In the genomic region with DNA sequence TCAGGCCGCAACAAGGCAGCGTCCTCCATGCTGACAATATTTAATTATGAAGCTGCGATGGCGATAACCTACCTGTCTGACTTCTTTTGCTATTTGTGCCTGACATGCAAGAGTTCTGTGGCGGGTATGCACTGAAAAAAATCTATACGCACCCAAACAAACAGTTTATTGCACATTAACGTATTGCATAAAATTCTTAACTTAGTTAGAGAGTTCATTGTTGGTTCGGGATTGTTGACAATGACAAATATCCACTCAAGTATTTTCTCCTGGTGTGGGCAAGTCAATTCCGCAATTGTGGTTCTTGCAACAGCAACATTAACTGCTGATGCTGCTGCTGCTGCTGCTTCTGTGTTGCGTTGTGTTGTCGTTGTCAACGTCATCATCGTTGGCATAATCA, we compare ENCODE assay signal across 3 fruit fly cellular contexts.
TF ChIP-seq lines count a peak whose summit lies in the region.

No protein-coding gene starts in this region.

- TF ChIP-seq CTCF in whole organism, embryonic (GFP tag; optimal IDR thresholded peaks at IDR 0.05; lab: Kevin White, UChicago) = no peak

TF ChIP-seq in whole organism, embryonic, 481 proteins besides CTCF, POLR2A, EP300 and RAD21:
- TF ChIP-seq aop (GFP tag; IDR thresholded peaks at IDR 0.05; lab: Robert Waterston, UW) (peak; percentile 38; the same call in 1 of the 2 replicates), Drgx (GFP tag; IDR thresholded peaks at IDR 0.05; lab: Robert Waterston, UW) (peak; percentile 49; the same call in 1 of the 2 replicates), bsh (GFP tag; optimal IDR thresholded peaks at IDR 0.05; lab: Kevin White, UChicago) (peak in 1 of 2 experiments; percentile 28), CG6689 (GFP tag; IDR thresholded peaks at IDR 0.05; lab: Robert Waterston, UW) (0 out of 2 replicates have a peak, but pooled peaks have one; percentile 14), sens (GFP tag; lab: Kevin White, UChicago) (peak; percentile 57), CG31441 (GFP tag; IDR thresholded peaks at IDR 0.05; lab: Robert Waterston, UW) (no peak), CG6854 (GFP tag; optimal IDR thresholded peaks at IDR 0.05; lab: Kevin White, UChicago) (no peak), ac (GFP tag; optimal IDR thresholded peaks at IDR 0.05; lab: Kevin White, UChicago) (no peak), sqz (GFP tag; optimal IDR thresholded peaks at IDR 0.05; lab: Kevin White, UChicago) (no peak), prd (optimal IDR thresholded peaks at IDR 0.05; lab: Kevin White, UChicago) (no peak), prd (GFP tag; IDR thresholded peaks at IDR 0.05; lab: Robert Waterston, UW) (0 out of 3 replicates have a peak, but pooled peaks have one; percentile 9)

TF ChIP-seq in whole organism, prepupa, 60 proteins besides CTCF, POLR2A, EP300 and RAD21 (continues in another document):
- TF ChIP-seq cyc (GFP tag; optimal IDR thresholded peaks at IDR 0.05; lab: Kevin White, UChicago) = peak; percentile 8
- peak; percentile 65; the same call in 2 of the 3 replicates for TF ChIP-seq CG8119 (GFP tag; IDR thresholded peaks at IDR 0.05; lab: Robert Waterston, UW)
- no peak for TF ChIP-seq fd85E (GFP tag; optimal IDR thresholded peaks at IDR 0.05; lab: Kevin White, UChicago)
- peak; percentile 30 for TF ChIP-seq CG6792 (GFP tag; optimal IDR thresholded peaks at IDR 0.05; lab: Kevin White, UChicago)
- TF ChIP-seq fd59A (GFP tag; optimal IDR thresholded peaks at IDR 0.05; lab: Kevin White, UChicago) = peak; percentile 38
- TF ChIP-seq CG16779 (tag; optimal IDR thresholded peaks at IDR 0.05; lab: Kevin White, UChicago) = no peak
- peak; percentile 13 for TF ChIP-seq Met (GFP tag; optimal IDR thresholded peaks at IDR 0.05; lab: Kevin White, UChicago)
- peak; percentile 39 for TF ChIP-seq dac (GFP tag; optimal IDR thresholded peaks at IDR 0.05; lab: Kevin White, UChicago)
- no peak for TF ChIP-seq vri (GFP tag; optimal IDR thresholded peaks at IDR 0.05; lab: Kevin White, UChicago)
- TF ChIP-seq Hr39 (GFP tag; optimal IDR thresholded peaks at IDR 0.05; lab: Kevin White, UChicago) = peak; percentile 5
- no peak for TF ChIP-seq Blimp-1 (GFP tag; optimal IDR thresholded peaks at IDR 0.05; lab: Kevin White, UChicago)
- TF ChIP-seq CG31627 (GFP tag; optimal IDR thresholded peaks at IDR 0.05; lab: Kevin White, UChicago) = peak; percentile 0
- TF ChIP-seq Gug (GFP tag; IDR thresholded peaks at IDR 0.05; lab: Robert Waterston, UW) = peak; percentile 74
- TF ChIP-seq CG15336 (GFP tag; IDR thresholded peaks at IDR 0.05; lab: Robert Waterston, UW) = peak; percentile 52
- TF ChIP-seq CG8319 (GFP tag; optimal IDR thresholded peaks at IDR 0.05; lab: Kevin White, UChicago) = no peak
- peak; percentile 42 for TF ChIP-seq CG6276 (GFP tag; optimal IDR thresholded peaks at IDR 0.05; lab: Kevin White, UChicago)
- peak; percentile 73; the same call in 2 of the 3 replicates for TF ChIP-seq eg (GFP tag; IDR thresholded peaks at IDR 0.05; lab: Robert Waterston, UW)
- TF ChIP-seq CG4318 (GFP tag; optimal IDR thresholded peaks at IDR 0.05; lab: Kevin White, UChicago) = peak; percentile 44
- TF ChIP-seq Hr38 (GFP tag; optimal IDR thresholded peaks at IDR 0.05; lab: Kevin White, UChicago) = no peak
- no peak for TF ChIP-seq Sox15 (GFP tag; optimal IDR thresholded peaks at IDR 0.05; lab: Kevin White, UChicago)
- peak; percentile 50 for TF ChIP-seq OdsH (GFP tag; optimal IDR thresholded peaks at IDR 0.05; lab: Kevin White, UChicago)
- peak; percentile 74 for TF ChIP-seq CG3919 (GFP tag; optimal IDR thresholded peaks at IDR 0.05; lab: Kevin White, UChicago)
- no peak for TF ChIP-seq fkh (GFP tag; optimal IDR thresholded peaks at IDR 0.05; lab: Kevin White, UChicago)
- TF ChIP-seq pdm3 (GFP tag; optimal IDR thresholded peaks at IDR 0.05; lab: Kevin White, UChicago) = peak; percentile 49
- peak; percentile 22 for TF ChIP-seq dsx (GFP tag; optimal IDR thresholded peaks at IDR 0.05; lab: Kevin White, UChicago; ENCODE audit: poor library complexity, severe bottlenecking)
- TF ChIP-seq CG7368 (GFP tag; optimal IDR thresholded peaks at IDR 0.05; lab: Kevin White, UChicago) = peak; percentile 47
- TF ChIP-seq CG6163 (GFP tag; IDR thresholded peaks at IDR 0.05; lab: Robert Waterston, UW) = peak; percentile 72; the same call in 2 of the 3 replicates
- no peak for TF ChIP-seq Sox102F (GFP tag; optimal IDR thresholded peaks at IDR 0.05; lab: Kevin White, UChicago)
- peak; percentile 35 for TF ChIP-seq CG1621 (tag; optimal IDR thresholded peaks at IDR 0.05; lab: Kevin White, UChicago)
- no peak for TF ChIP-seq CG34406 (GFP tag; optimal IDR thresholded peaks at IDR 0.05; lab: Kevin White, UChicago)
- peak; percentile 82 for TF ChIP-seq Eip78C (GFP tag; lab: Kevin White, UChicago)
- TF ChIP-seq CG6854 (GFP tag; optimal IDR thresholded peaks at IDR 0.05; lab: Kevin White, UChicago) = no peak
- TF ChIP-seq CG6808 (GFP tag; optimal IDR thresholded peaks at IDR 0.05; lab: Kevin White, UChicago) = peak; percentile 61
- no peak for TF ChIP-seq Smox (GFP tag; optimal IDR thresholded peaks at IDR 0.05; lab: Kevin White, UChicago)
- no peak for TF ChIP-seq CG9139 (GFP tag; optimal IDR thresholded peaks at IDR 0.05; lab: Kevin White, UChicago)
- TF ChIP-seq esn (GFP tag; optimal IDR thresholded peaks at IDR 0.05; lab: Kevin White, UChicago) = no peak
- peak; percentile 50 for TF ChIP-seq net (GFP tag; optimal IDR thresholded peaks at IDR 0.05; lab: Kevin White, UChicago)
- no peak for TF ChIP-seq Eip93F (GFP tag; optimal IDR thresholded peaks at IDR 0.05; lab: Kevin White, UChicago)

TF ChIP-seq in whole organism, pupa, 21 proteins besides CTCF, POLR2A, EP300 and RAD21:
- TF ChIP-seq CG15710 (tag; optimal IDR thresholded peaks at IDR 0.05; lab: Kevin White, UChicago) = peak; percentile 68
- TF ChIP-seq CG13204 (GFP tag; optimal IDR thresholded peaks at IDR 0.05; lab: Kevin White, UChicago) = peak; percentile 9
- TF ChIP-seq CG32121 (GFP tag; IDR thresholded peaks at IDR 0.05; lab: Robert Waterston, UW) = no peak; the same call in 1 of the 2 replicates
- peak; percentile 47 for TF ChIP-seq gl (tag; optimal IDR thresholded peaks at IDR 0.05; lab: Kevin White, UChicago)
- peak; percentile 81 for TF ChIP-seq CG14655 (GFP tag; optimal IDR thresholded peaks at IDR 0.05; lab: Kevin White, UChicago)
- TF ChIP-seq CG8301 (tag; optimal IDR thresholded peaks at IDR 0.05; lab: Kevin White, UChicago) = peak; percentile 83
- no peak for TF ChIP-seq D1 (tag; optimal IDR thresholded peaks at IDR 0.05; lab: Kevin White, UChicago)
- no peak for TF ChIP-seq EcR (GFP tag; optimal IDR thresholded peaks at IDR 0.05; lab: Kevin White, UChicago)
- TF ChIP-seq CG17806 (tag; optimal IDR thresholded peaks at IDR 0.05; lab: Kevin White, UChicago) = peak; percentile 68
- peak; percentile 83; the same call in 2 of the 3 replicates for TF ChIP-seq CG4496 (GFP tag; IDR thresholded peaks at IDR 0.05; lab: Robert Waterston, UW)
- TF ChIP-seq Pif1B (GFP tag; optimal IDR thresholded peaks at IDR 0.05; lab: Kevin White, UChicago) = peak; percentile 4
- TF ChIP-seq Ets98B (GFP tag; IDR thresholded peaks at IDR 0.05; lab: Robert Waterston, UW) = peak; percentile 67
- TF ChIP-seq Pif1A (GFP tag; optimal IDR thresholded peaks at IDR 0.05; lab: Kevin White, UChicago) = no peak
- no peak for TF ChIP-seq rn (GFP tag; IDR thresholded peaks at IDR 0.05; lab: Robert Waterston, UW)
- TF ChIP-seq CG9948 (tag; optimal IDR thresholded peaks at IDR 0.05; lab: Kevin White, UChicago) = peak; percentile 65
- TF ChIP-seq CG8159 (tag; optimal IDR thresholded peaks at IDR 0.05; lab: Kevin White, UChicago) = peak; percentile 71
- TF ChIP-seq CG34367 (tag; optimal IDR thresholded peaks at IDR 0.05; lab: Kevin White, UChicago) = peak; percentile 66
- TF ChIP-seq fd96Ca (GFP tag; IDR thresholded peaks at IDR 0.05; lab: Robert Waterston, UW) = peak; percentile 75; the same call in 2 of the 3 replicates
- TF ChIP-seq CG12605 (GFP tag; IDR thresholded peaks at IDR 0.05; lab: Robert Waterston, UW) = 0 out of 2 replicates have a peak, but pooled peaks have one; percentile 8
- no peak for TF ChIP-seq Snoo (tag; optimal IDR thresholded peaks at IDR 0.05; lab: Kevin White, UChicago)
